Worm (Caenorhabditis elegans) whole organism, early embryonic: ENCODE measurements around the gene F56H9.2.

Experiments used
- B0310.2 ChIP-seq: sonication (generic microtip); optimal IDR thresholded peaks from 2 replicates; lab custom pipeline; 2016; ENCODE audit warnings: mild to moderate bottlenecking, missing genetic modification characterization, missing compliant biosample characterization
- ama-1 ChIP-seq: fragments of 150-350 bp; optimal IDR thresholded peaks from 2 replicates; lab custom pipeline; 2014
- ceh-13 ChIP-seq: fragments of 200-800 bp; sonication (Bioruptor generic); optimal IDR thresholded peaks from 2 replicates; lab custom pipeline; 2018; ENCODE audit warnings: mild to moderate bottlenecking, missing genetic modification characterization, missing compliant biosample characterization
- ceh-36 ChIP-seq: sonication (generic microtip); optimal IDR thresholded peaks from 2 replicates; lab custom pipeline; 2016; ENCODE audit warnings: missing genetic modification characterization, inconsistent platforms, missing compliant biosample characterization
- ets-7 ChIP-seq: sonication (generic microtip); optimal IDR thresholded peaks from 2 replicates; lab custom pipeline; 2016; ENCODE audit warnings: missing genotype, missing genetic modification characterization, missing compliant biosample characterization
- flt-1 ChIP-seq: fragments of 200-800 bp; sonication (Bioruptor generic); IDR thresholded peaks from 2 replicates; pipeline ENCODE4 v1.3.6; 2022; ENCODE audit warnings: missing genetic modification characterization, missing compliant biosample characterization
- tbx-11 ChIP-seq: fragments of 200-800 bp; sonication (Bioruptor generic); IDR thresholded peaks from 2 replicates; pipeline ENCODE4 v1.3.6; 2022; ENCODE audit warnings: missing genetic modification characterization, missing compliant biosample characterization
- tra-4 ChIP-seq: sonication (generic microtip); optimal IDR thresholded peaks from 2 replicates; lab custom pipeline; 2017; ENCODE audit warnings: missing genetic modification characterization, missing compliant biosample characterization

DNA sequence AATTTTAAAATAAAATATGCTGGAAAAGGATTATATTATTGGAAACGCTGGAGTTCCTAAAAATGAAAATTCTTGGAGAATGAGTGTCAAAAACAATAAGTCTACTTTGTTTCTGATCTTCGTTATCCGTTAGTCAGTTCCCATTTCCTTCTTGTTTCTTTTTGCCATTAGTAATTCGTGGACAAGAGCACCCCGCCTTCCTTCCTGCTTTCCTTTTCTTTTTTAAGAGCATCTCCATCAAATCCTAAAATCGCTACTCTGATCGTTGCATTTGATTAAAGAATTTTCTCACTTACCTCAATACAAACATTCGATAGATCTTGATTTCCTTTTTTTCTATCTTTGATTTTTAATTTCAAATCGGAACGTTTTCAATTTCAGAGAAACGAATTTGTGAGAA lies 42.3 kb downstream of the F56H9.2 start, which contains the start of gene frpr-15:
- TF ChIP-seq tra-4 (no peak), ceh-36 (tag; lab: Kevin White, UChicago) (no peak), ama-1 (lab: Kevin White, UChicago) (no peak), flt-1 (GFP tag; lab: Robert Waterston, UW) (no peak), ceh-13 (no peak), tbx-11 (no peak), ets-7 (no peak), B0310.2 (tag; lab: Kevin White, UChicago) (no peak)
